Worm (Caenorhabditis elegans) whole organism, mixed stage, embryonic: ENCODE data around the gene C05G5.5.

ENCODE experiments used
- blmp-1 ChIP-seq: fragments of 150-350 bp; optimal IDR thresholded peaks from 2 replicates; lab custom pipeline; 2014; ENCODE audit warnings: missing biosample characterization, missing genetic modification characterization
- ceh-43 ChIP-seq: fragments of 200-800 bp; sonication (Bioruptor generic); optimal IDR thresholded peaks from 2 replicates; lab custom pipeline; 2018; ENCODE audit warnings: mild to moderate bottlenecking, missing genetic modification characterization, moderate library complexity, missing compliant biosample characterization
- ces-1 ChIP-seq: fragments of 150-350 bp; optimal IDR thresholded peaks from 2 replicates; lab custom pipeline; 2014; ENCODE audit warnings: missing biosample characterization, missing genetic modification reagents, missing genetic modification characterization
- drap-1 ChIP-seq: fragments of 200-800 bp; sonication (Bioruptor generic); optimal IDR thresholded peaks from 3 replicates; lab custom pipeline; 2018; ENCODE audit warnings: mild to moderate bottlenecking, missing genetic modification characterization, missing compliant biosample characterization
- nhr-237 ChIP-seq: fragments of 150-350 bp; optimal IDR thresholded peaks from 2 replicates; lab custom pipeline; 2014; ENCODE audit warnings: missing biosample characterization, missing genetic modification characterization
- pha-4 ChIP-seq: fragments of 150-350 bp; optimal IDR thresholded peaks from 2 replicates; lab custom pipeline; 2018; ENCODE audit warnings: missing biosample characterization, missing genetic modification reagents, missing genetic modification characterization
- sem-2 ChIP-seq: fragments of 200-800 bp; sonication (Bioruptor generic); optimal IDR thresholded peaks from 2 replicates; lab custom pipeline; 2018; ENCODE audit warnings: mild to moderate bottlenecking, missing genetic modification characterization, missing compliant biosample characterization
- unc-39 ChIP-seq: fragments of 150-350 bp; optimal IDR thresholded peaks from 2 replicates; lab custom pipeline; 2014; ENCODE audit warnings: missing biosample characterization, missing genetic modification characterization
- ztf-11 ChIP-seq: fragments of 150-350 bp; optimal IDR thresholded peaks from 2 replicates; lab custom pipeline; 2014; ENCODE audit warnings: missing biosample characterization, missing genetic modification characterization

- TF ChIP-seq sem-2 (GFP tag; lab: Kevin White, UChicago) (no peak), ces-1 (no peak), ztf-11 (no peak), nhr-237 (tag; lab: Kevin White, UChicago) (no peak), ceh-43 (GFP tag; lab: Kevin White, UChicago) (no peak), pha-4 (no peak), unc-39 (tag; lab: Kevin White, UChicago) (no peak), blmp-1 (tag; lab: Kevin White, UChicago) (no peak), drap-1 (GFP tag; lab: Kevin White, UChicago) (no peak)
These were observed 49.8 kb upstream of the C05G5.5 start, which contains the start of gene atf-4 for ce11 chrX:14810718-14811117.
